Fruit fly (Drosophila melanogaster) whole organism, embryonic: ENCODE results near the gene hdly.

Experiments used
- Atf6 ChIP-seq: fragments of 200-800 bp; sonication (Bioruptor generic); IDR thresholded peaks from 2 replicates; pipeline ENCODE4 v1.3.6; 2022; ENCODE audit warnings: missing biosample characterization, missing genetic modification characterization
- B-H1 ChIP-seq: fragments of 200-800 bp; sonication (Bioruptor generic); IDR thresholded peaks from 3 replicates; pipeline ENCODE4 v1.3.6; 2022; ENCODE audit warnings: missing biosample characterization, missing genetic modification characterization
- Bteb2 ChIP-seq: fragments of 200-800 bp; sonication (Bioruptor generic); optimal IDR thresholded peaks from 2 replicates; lab custom pipeline; 2016; ENCODE audit warnings: missing biosample characterization, missing genetic modification characterization
- CG10366 ChIP-seq: fragments of 200-800 bp; sonication (Bioruptor generic); IDR thresholded peaks from 2 replicates; pipeline ENCODE4 v1.3.6; 2022; ENCODE audit warnings: missing biosample characterization, missing genetic modification characterization
- CG10462 ChIP-seq: fragments of 200-800 bp; sonication (Bioruptor generic); optimal IDR thresholded peaks from 2 replicates; lab custom pipeline; 2016; ENCODE audit warnings: missing biosample characterization, missing genetic modification characterization
- CG11398 ChIP-seq: fragments of 200-800 bp; sonication (Bioruptor generic); optimal IDR thresholded peaks from 2 replicates; lab custom pipeline; 2016; ENCODE audit warnings: missing biosample characterization, missing genetic modification characterization
- CG11723 ChIP-seq: fragments of 200-800 bp; sonication (Bioruptor generic); optimal IDR thresholded peaks from 2 replicates; lab custom pipeline; 2017; ENCODE audit warnings: missing biosample characterization, mild to moderate bottlenecking, missing genetic modification characterization
- CG13296 ChIP-seq: fragments of 200-800 bp; sonication (Bioruptor generic); optimal IDR thresholded peaks from 3 replicates; lab custom pipeline; 2018; ENCODE audit warnings: missing biosample characterization, mild to moderate bottlenecking, missing genetic modification characterization
- CG14050 ChIP-seq: fragments of 200-800 bp; sonication (Bioruptor generic); IDR thresholded peaks from 3 replicates; pipeline ENCODE4 v1.3.6; 2022; ENCODE audit warnings: missing biosample characterization, missing genetic modification characterization
- CG14667 ChIP-seq: fragments of 200-800 bp; sonication (Bioruptor generic); IDR thresholded peaks from 2 replicates; pipeline ENCODE4 v1.3.6; 2022; ENCODE audit warnings: missing biosample characterization, missing genetic modification characterization
- CG15514 ChIP-seq: fragments of 200-800 bp; sonication (Bioruptor generic); optimal IDR thresholded peaks from 3 replicates; lab custom pipeline; 2017; ENCODE audit warnings: missing biosample characterization, missing genetic modification characterization, mild to moderate bottlenecking, moderate library complexity, missing genetic modification reagents
- CG2120 ChIP-seq: fragments of 200-800 bp; sonication (Bioruptor generic); optimal IDR thresholded peaks from 3 replicates; lab custom pipeline; 2016; ENCODE audit warnings: missing biosample characterization, missing genetic modification characterization
- CG2129 ChIP-seq: fragments of 200-800 bp; sonication (Bioruptor generic); IDR thresholded peaks from 2 replicates; pipeline ENCODE4 v1.3.6; 2022; ENCODE audit warnings: missing biosample characterization, missing genetic modification characterization; ENCODE audit not compliant: partially characterized antibody
- CG2678 ChIP-seq: fragments of 200-800 bp; sonication (Bioruptor generic); optimal IDR thresholded peaks from 3 replicates; lab custom pipeline; 2019; ENCODE audit warnings: missing biosample characterization, mild to moderate bottlenecking, missing genetic modification characterization, moderate library complexity
- CG4360 ChIP-seq: fragments of 200-800 bp; sonication (Bioruptor generic); IDR thresholded peaks from 2 replicates; pipeline ENCODE4 v1.3.6; 2022; ENCODE audit warnings: missing biosample characterization, missing genetic modification characterization
- CG6765 ChIP-seq: fragments of 200-800 bp; sonication (Bioruptor generic); optimal IDR thresholded peaks from 3 replicates; lab custom pipeline; 2017; ENCODE audit warnings: missing biosample characterization, mild to moderate bottlenecking, missing genetic modification characterization
- CG6854 ChIP-seq: fragments of 200-800 bp; sonication (Bioruptor generic); optimal IDR thresholded peaks from 3 replicates; lab custom pipeline; 2017; ENCODE audit warnings: missing biosample characterization, mild to moderate bottlenecking, missing genetic modification characterization
- CG7928 ChIP-seq: fragments of 200-800 bp; sonication (Bioruptor generic); optimal IDR thresholded peaks from 2 replicates; lab custom pipeline; 2017; ENCODE audit warnings: missing biosample characterization, mild to moderate bottlenecking, missing genetic modification characterization
- CG8290 ChIP-seq, 3 experiments: fragments of 200-800 bp; sonication (Bioruptor generic); optimal IDR thresholded peaks; 2 replicates each; lab custom pipeline; 2016 to 2019; ENCODE audit warnings: missing biosample characterization in 3 of 3, missing genetic modification characterization in 3 of 3, mild to moderate bottlenecking in 2 of 3, moderate library complexity in 1 of 3
- CoRest ChIP-seq: fragments of 200-800 bp; sonication (Bioruptor generic); optimal IDR thresholded peaks from 3 replicates; lab custom pipeline; 2018; ENCODE audit warnings: missing biosample characterization, mild to moderate bottlenecking, missing genetic modification characterization, moderate library complexity
- Dfd ChIP-seq, 2 experiments: fragments of >200 bp; optimal IDR thresholded peaks; 2 replicates each; lab custom pipeline; 2017; ENCODE audit warnings: missing biosample characterization in 2 of 2, missing genetic modification characterization in 2 of 2
- E2f1 ChIP-seq: fragments of 200-800 bp; sonication (Bioruptor generic); IDR thresholded peaks from 2 replicates; pipeline ENCODE4 v1.3.6; 2022; ENCODE audit warnings: missing biosample characterization, missing genetic modification characterization
- Elba2 ChIP-seq: fragments of 200-800 bp; sonication (Bioruptor generic); optimal IDR thresholded peaks from 3 replicates; lab custom pipeline; 2016; ENCODE audit warnings: missing biosample characterization, missing genetic modification characterization
- Fer1 ChIP-seq: fragments of 200-800 bp; sonication (Bioruptor generic); optimal IDR thresholded peaks from 2 replicates; lab custom pipeline; 2017; ENCODE audit warnings: missing biosample characterization, mild to moderate bottlenecking, missing genetic modification characterization
- Hand ChIP-seq: fragments of 200-800 bp; sonication (Bioruptor generic); optimal IDR thresholded peaks from 2 replicates; lab custom pipeline; 2017; ENCODE audit warnings: mild to moderate bottlenecking, missing biosample characterization, missing genetic modification reagents, missing genetic modification characterization
- Hey ChIP-seq: fragments of 200-800 bp; sonication (Bioruptor generic); optimal IDR thresholded peaks from 3 replicates; lab custom pipeline; 2018; ENCODE audit warnings: missing biosample characterization, mild to moderate bottlenecking, missing genetic modification characterization
- Hr51 ChIP-seq, 2 experiments: fragments of 200-800 bp; sonication (Bioruptor generic); optimal IDR thresholded peaks; 2 replicates in 1 of 2; 3 replicates in 1 of 2; lab custom pipeline; 2016 to 2018; ENCODE audit warnings: missing biosample characterization in 2 of 2, missing genetic modification characterization in 2 of 2, mild to moderate bottlenecking in 1 of 2, moderate library complexity in 1 of 2
- MBD-R2 ChIP-seq: fragments of 200-800 bp; sonication (Bioruptor generic); IDR thresholded peaks from 2 replicates; pipeline ENCODE4 v1.3.6; 2022; ENCODE audit warnings: missing biosample characterization, missing genetic modification characterization
- Meics ChIP-seq: fragments of 200-800 bp; sonication (Bioruptor generic); optimal IDR thresholded peaks from 2 replicates; lab custom pipeline; 2017; ENCODE audit warnings: missing biosample characterization, mild to moderate bottlenecking, missing genetic modification characterization
- NfI ChIP-seq: fragments of 200-800 bp; sonication (Bioruptor generic); optimal IDR thresholded peaks from 3 replicates; lab custom pipeline; 2018; ENCODE audit warnings: missing biosample characterization, mild to moderate bottlenecking, missing genetic modification characterization, moderate library complexity
- Scr ChIP-seq: fragments of 200-800 bp; sonication (Bioruptor generic); IDR thresholded peaks from 2 replicates; pipeline ENCODE4 v1.3.6; 2022; ENCODE audit warnings: missing biosample characterization, missing genetic modification characterization; ENCODE audit not compliant: partially characterized antibody
- Six4 ChIP-seq: fragments of 200-800 bp; sonication (Bioruptor generic); optimal IDR thresholded peaks from 2 replicates; lab custom pipeline; 2016; ENCODE audit warnings: missing biosample characterization, missing genetic modification characterization
- bcd ChIP-seq: fragments of 200-800 bp; sonication (Bioruptor generic); optimal IDR thresholded peaks from 2 replicates; lab custom pipeline; 2017; ENCODE audit warnings: missing biosample characterization, mild to moderate bottlenecking, missing genetic modification characterization
- br ChIP-seq: fragments of >200 bp; optimal IDR thresholded peaks from 2 replicates; lab custom pipeline; 2017
- dati ChIP-seq: fragments of 200-800 bp; sonication (Bioruptor generic); IDR thresholded peaks from 2 replicates; pipeline ENCODE4 v1.3.6; 2022; ENCODE audit warnings: missing biosample characterization, missing genetic modification characterization
- en ChIP-seq: fragments of 200-800 bp; sonication (Bioruptor generic); optimal IDR thresholded peaks from 2 replicates; lab custom pipeline; 2016; ENCODE audit warnings: missing biosample characterization, missing genetic modification characterization
- exex ChIP-seq: fragments of 200-800 bp; sonication (Bioruptor generic); optimal IDR thresholded peaks from 4 replicates; lab custom pipeline; 2018; ENCODE audit warnings: missing biosample characterization, mild to moderate bottlenecking, missing genetic modification characterization, moderate library complexity
- gfzf ChIP-seq: fragments of 200-800 bp; sonication (Bioruptor generic); optimal IDR thresholded peaks from 2 replicates; lab custom pipeline; 2016; ENCODE audit warnings: missing biosample characterization, mild to moderate bottlenecking, missing genetic modification characterization, moderate library complexity
- grau ChIP-seq: fragments of 200-800 bp; optimal IDR thresholded peaks from 3 replicates; lab custom pipeline; 2019; ENCODE audit warnings: missing biosample characterization, mild to moderate bottlenecking, missing genetic modification characterization, moderate library complexity
- lbe ChIP-seq: fragments of 200-800 bp; sonication (Bioruptor generic); optimal IDR thresholded peaks from 2 replicates; lab custom pipeline; 2016; ENCODE audit warnings: missing biosample characterization, mild to moderate bottlenecking, missing genetic modification characterization
- lov ChIP-seq, 2 experiments: fragments of 200-800 bp in 1 of 2; fragments of >200 bp in 1 of 2; sonication (Bioruptor generic) in 1 of 2; IDR thresholded peaks in 1 of 2; optimal IDR thresholded peaks in 1 of 2; 2 replicates in 1 of 2; 3 replicates in 1 of 2; pipeline versions ENCODE4 v1.3.6 to Lab custom; 2017 to 2022; ENCODE audit warnings: missing biosample characterization in 1 of 2, missing genetic modification characterization in 1 of 2
- maf-S ChIP-seq: fragments of 200-800 bp; sonication (Bioruptor generic); optimal IDR thresholded peaks from 2 replicates; lab custom pipeline; 2016; ENCODE audit warnings: missing biosample characterization, missing genetic modification characterization
- nerfin-2 ChIP-seq: fragments of 200-800 bp; sonication (Bioruptor generic); IDR thresholded peaks from 2 replicates; pipeline ENCODE4 v1.3.6; 2022; ENCODE audit warnings: missing biosample characterization, missing genetic modification characterization; ENCODE audit not compliant: partially characterized antibody
- rib ChIP-seq: fragments of 200-800 bp; sonication (Bioruptor generic); IDR thresholded peaks from 2 replicates; pipeline ENCODE4 v1.3.6; 2022; ENCODE audit warnings: missing biosample characterization, missing genetic modification characterization
- seq ChIP-seq: fragments of 200-800 bp; sonication (Bioruptor generic); IDR thresholded peaks from 2 replicates; pipeline ENCODE4 v1.3.6; 2022; ENCODE audit warnings: missing biosample characterization, missing genetic modification characterization
- twi ChIP-seq: fragments of 200-800 bp; optimal IDR thresholded peaks from 2 replicates; lab custom pipeline; 2019; ENCODE audit warnings: missing biosample characterization, mild to moderate bottlenecking, missing genetic modification characterization, moderate library complexity
- tx ChIP-seq: fragments of 200-800 bp; sonication (Bioruptor generic); optimal IDR thresholded peaks from 2 replicates; lab custom pipeline; 2016; ENCODE audit warnings: missing biosample characterization, missing genetic modification characterization

hdly gene

dm6 chr3R:20955119-20955518, 41.0 kb downstream of the hdly start (continued):
- no peak for TF ChIP-seq CG7928 (GFP tag; lab: Kevin White, UChicago)
- no peak for TF ChIP-seq lbe (GFP tag; lab: Kevin White, UChicago)
- peak; percentile 7 for TF ChIP-seq Hey (tag; lab: Kevin White, UChicago)
- TF ChIP-seq gfzf (GFP tag; lab: Kevin White, UChicago), result no peak
- 0 out of 2 replicates have a peak, but pooled peaks have one; percentile 15 for TF ChIP-seq seq (GFP tag; lab: Robert Waterston, UW)
- peak; percentile 0 for TF ChIP-seq CG13296 (GFP tag; lab: Kevin White, UChicago)
- no peak for TF ChIP-seq CG2129 (GFP tag; lab: Robert Waterston, UW)
- no peak for TF ChIP-seq CG8290 (GFP tag; optimal IDR thresholded peaks at IDR 0.05; lab: Kevin White, UChicago)
- peak in 1 of 2 experiments; percentile 35 for TF ChIP-seq CG8290 (tag; optimal IDR thresholded peaks at IDR 0.05; lab: Kevin White, UChicago)
- 0 out of 2 replicates have a peak, but pooled peaks have one; percentile 18 for TF ChIP-seq Atf6
- TF ChIP-seq CG11723 (GFP tag; lab: Kevin White, UChicago), result no peak
- TF ChIP-seq Scr (GFP tag; lab: Robert Waterston, UW), result no peak
- no peak for TF ChIP-seq CG14667 (GFP tag; lab: Robert Waterston, UW)
- TF ChIP-seq bcd (GFP tag; lab: Kevin White, UChicago), result no peak
- TF ChIP-seq, all 482 proteins: peak for 14

dm6 chr3R:20955932-20956636, 42.0 kb downstream of the hdly start:
- TF ChIP-seq Fer1 (GFP tag; lab: Kevin White, UChicago) (peak; percentile 52), MBD-R2 (peak; percentile 9; the same call in 1 of the 2 replicates), CG10366 (no peak), br (lab: Kevin White, UChicago) (no peak), NfI (GFP tag; lab: Kevin White, UChicago) (peak; percentile 18), Hr51 (GFP tag; optimal IDR thresholded peaks at IDR 0.05; lab: Kevin White, UChicago) (peak in 1 of 2 experiments; percentile 26), CG10462 (GFP tag; lab: Kevin White, UChicago) (no peak), Hand (GFP tag; lab: Kevin White, UChicago) (peak; percentile 44), Bteb2 (GFP tag; lab: Kevin White, UChicago) (no peak), CG6765 (GFP tag; lab: Kevin White, UChicago) (peak; percentile 10), CG11723 (GFP tag; lab: Kevin White, UChicago) (no peak), twi (no peak), tx (GFP tag; lab: Kevin White, UChicago) (no peak), nerfin-2 (GFP tag; lab: Robert Waterston, UW) (no peak), CoRest (tag; lab: Kevin White, UChicago) (peak; percentile 2), CG6854 (GFP tag; lab: Kevin White, UChicago) (no peak), B-H1 (GFP tag; lab: Robert Waterston, UW) (no peak), en (GFP tag; lab: Kevin White, UChicago) (no peak), CG2120 (peak; percentile 51), Elba2 (no peak), CG14050 (GFP tag; lab: Robert Waterston, UW) (no peak), exex (tag; lab: Kevin White, UChicago) (no peak), CG15514 (GFP tag; lab: Kevin White, UChicago) (peak; percentile 1), CG4360 (GFP tag; lab: Robert Waterston, UW) (no peak), Meics (GFP tag; lab: Kevin White, UChicago) (peak; percentile 1), Dfd (GFP tag; optimal IDR thresholded peaks at IDR 0.05; lab: Kevin White, UChicago) (no peak), Six4 (GFP tag; lab: Kevin White, UChicago) (no peak), E2f1 (GFP tag; lab: Robert Waterston, UW) (no peak), CG11398 (GFP tag; lab: Kevin White, UChicago) (no peak), CG2678 (tag; lab: Kevin White, UChicago) (peak; percentile 45), grau (tag; lab: Kevin White, UChicago) (peak; percentile 20), rib (no peak), dati (GFP tag; lab: Robert Waterston, UW) (no peak), maf-S (no peak), lov (optimal IDR thresholded peaks at IDR 0.05; lab: Kevin White, UChicago) (no peak), lov (GFP tag; IDR thresholded peaks at IDR 0.05; lab: Robert Waterston, UW) (no peak)
